Worm (Caenorhabditis elegans) whole organism, L3 larva: ENCODE measurements around the gene F02E8.4.

Source experiments
- R02D3.7 ChIP-seq: fragments of 150-350 bp; optimal IDR thresholded peaks from 2 replicates; lab custom pipeline; 2014; ENCODE audit warnings: missing biosample characterization, missing genetic modification characterization
- ZK546.5 ChIP-seq: sonication (generic microtip); optimal IDR thresholded peaks from 2 replicates; lab custom pipeline; 2017; ENCODE audit warnings: missing biosample characterization, missing genetic modification characterization
- aly-2 ChIP-seq: fragments of 150-350 bp; optimal IDR thresholded peaks from 2 replicates; lab custom pipeline; 2014; ENCODE audit warnings: missing biosample characterization, missing genetic modification characterization
- ama-1 ChIP-seq: fragments of 150-350 bp; optimal IDR thresholded peaks from 2 replicates; lab custom pipeline; 2018
- ceh-16 ChIP-seq: sonication (generic microtip); optimal IDR thresholded peaks from 2 replicates; lab custom pipeline; 2017; ENCODE audit warnings: missing biosample characterization, missing genetic modification characterization
- ceh-82 ChIP-seq: fragments of 150-350 bp; optimal IDR thresholded peaks from 2 replicates; lab custom pipeline; 2014; ENCODE audit warnings: missing biosample characterization, missing genetic modification characterization
- ceh-9 ChIP-seq: sonication (generic microtip); optimal IDR thresholded peaks from 2 replicates; lab custom pipeline; 2018; ENCODE audit warnings: missing biosample characterization, missing genetic modification characterization
- egl-27 ChIP-seq: sonication (generic microtip); optimal IDR thresholded peaks from 4 replicates; lab custom pipeline; 2017; ENCODE audit warnings: missing biosample characterization, missing genetic modification reagents, missing genetic modification characterization
- elt-1 ChIP-seq: fragments of 150-350 bp; optimal IDR thresholded peaks from 2 replicates; lab custom pipeline; 2014; ENCODE audit warnings: missing biosample characterization, missing genetic modification characterization
- fkh-10 ChIP-seq: sonication (generic microtip); optimal IDR thresholded peaks from 2 replicates; lab custom pipeline; 2017; ENCODE audit warnings: missing biosample characterization, missing genetic modification reagents, missing genetic modification characterization
- fkh-2 ChIP-seq: fragments of 150-350 bp; optimal IDR thresholded peaks from 2 replicates; lab custom pipeline; 2014; ENCODE audit warnings: missing biosample characterization, missing genetic modification reagents, missing genetic modification characterization
- hmg-11 ChIP-seq: sonication (generic microtip); optimal IDR thresholded peaks from 2 replicates; lab custom pipeline; 2016; ENCODE audit warnings: missing genetic modification characterization, missing compliant biosample characterization
- jun-1 ChIP-seq: fragments of 150-350 bp; optimal IDR thresholded peaks from 2 replicates; lab custom pipeline; 2014; ENCODE audit warnings: missing biosample characterization, missing genetic modification reagents, missing genetic modification characterization
- lsy-12 ChIP-seq: sonication (generic microtip); optimal IDR thresholded peaks from 2 replicates; lab custom pipeline; 2016; ENCODE audit warnings: mild to moderate bottlenecking, missing genetic modification characterization, missing compliant biosample characterization
- mdl-1 ChIP-seq: fragments of 150-350 bp; optimal IDR thresholded peaks from 2 replicates; lab custom pipeline; 2014; ENCODE audit warnings: missing biosample characterization, missing genetic modification characterization
- mml-1 ChIP-seq: fragments of 150-350 bp; sonication (generic microtip); optimal IDR thresholded peaks from 3 replicates; lab custom pipeline; 2014; ENCODE audit warnings: missing biosample characterization, missing genetic modification characterization
- nfya-1 ChIP-seq: sonication (generic microtip); optimal IDR thresholded peaks from 2 replicates; lab custom pipeline; 2017; ENCODE audit warnings: missing genetic modification characterization, mild to moderate bottlenecking, missing compliant biosample characterization, antibody characterized with exemption, moderate library complexity; ENCODE audit not compliant: insufficient read depth
- nhr-11 ChIP-seq: fragments of 150-350 bp; optimal IDR thresholded peaks from 2 replicates; lab custom pipeline; 2014; ENCODE audit warnings: missing biosample characterization, missing genetic modification characterization
- nhr-23 ChIP-seq: fragments of 150-350 bp; optimal IDR thresholded peaks from 2 replicates; lab custom pipeline; 2014; ENCODE audit warnings: missing biosample characterization, missing genetic modification reagents, missing genetic modification characterization
- nhr-237 ChIP-seq: fragments of 150-350 bp; optimal IDR thresholded peaks from 2 replicates; lab custom pipeline; 2014; ENCODE audit warnings: missing biosample characterization, missing genetic modification characterization
- nhr-25 ChIP-seq: sonication (generic microtip); optimal IDR thresholded peaks from 2 replicates; lab custom pipeline; 2017; ENCODE audit warnings: missing biosample characterization, missing genetic modification characterization
- nhr-28 ChIP-seq: fragments of 150-350 bp; optimal IDR thresholded peaks from 2 replicates; lab custom pipeline; 2014; ENCODE audit warnings: missing biosample characterization, missing genetic modification characterization
- nhr-43 ChIP-seq: sonication (generic microtip); optimal IDR thresholded peaks from 2 replicates; lab custom pipeline; 2016; ENCODE audit warnings: mild to moderate bottlenecking, missing genetic modification characterization, missing compliant biosample characterization; ENCODE audit not compliant: poor library complexity, severe bottlenecking
- nhr-76 ChIP-seq: fragments of 150-350 bp; sonication (generic microtip); optimal IDR thresholded peaks from 5 replicates; lab custom pipeline; 2014; ENCODE audit warnings: missing biosample characterization, missing genetic modification characterization
- nhr-77 ChIP-seq: fragments of 150-350 bp; optimal IDR thresholded peaks from 2 replicates; lab custom pipeline; 2014; ENCODE audit warnings: missing biosample characterization, missing genetic modification characterization
- pqm-1 ChIP-seq: fragments of 150-350 bp; optimal IDR thresholded peaks from 2 replicates; lab custom pipeline; 2017; ENCODE audit warnings: missing biosample characterization, missing genetic modification characterization, inconsistent platforms
- sea-2 ChIP-seq: fragments of 150-350 bp; sonication (generic microtip); optimal IDR thresholded peaks from 4 replicates; lab custom pipeline; 2014; ENCODE audit warnings: missing biosample characterization, missing genetic modification reagents, missing genetic modification characterization
- skn-1 ChIP-seq: fragments of 150-350 bp; optimal IDR thresholded peaks from 2 replicates; lab custom pipeline; 2014; ENCODE audit warnings: missing biosample characterization, missing genetic modification characterization
- unc-39 ChIP-seq: sonication (generic microtip); optimal IDR thresholded peaks from 4 replicates; lab custom pipeline; 2017; ENCODE audit warnings: missing biosample characterization, missing genetic modification characterization
- unc-62 ChIP-seq: fragments of 150-350 bp; sonication (generic microtip); optimal IDR thresholded peaks from 4 replicates; lab custom pipeline; 2014; ENCODE audit warnings: missing biosample characterization, missing genetic modification reagents, missing genetic modification characterization
- zag-1 ChIP-seq: fragments of 150-350 bp; optimal IDR thresholded peaks from 2 replicates; lab custom pipeline; 2014; ENCODE audit warnings: missing biosample characterization, missing genetic modification characterization
- ztf-4 ChIP-seq: fragments of 150-350 bp; optimal IDR thresholded peaks from 2 replicates; lab custom pipeline; 2014; ENCODE audit warnings: missing biosample characterization, missing genetic modification characterization

Gene F02E8.4

ce11 chrX:4410280-4410911, 43.5 kb upstream of the F02E8.4 start:
- no peak for TF ChIP-seq lsy-12
- no peak for TF ChIP-seq skn-1 (tag; lab: Kevin White, UChicago)
- TF ChIP-seq, all 47 proteins: peak for 0

DNA sequence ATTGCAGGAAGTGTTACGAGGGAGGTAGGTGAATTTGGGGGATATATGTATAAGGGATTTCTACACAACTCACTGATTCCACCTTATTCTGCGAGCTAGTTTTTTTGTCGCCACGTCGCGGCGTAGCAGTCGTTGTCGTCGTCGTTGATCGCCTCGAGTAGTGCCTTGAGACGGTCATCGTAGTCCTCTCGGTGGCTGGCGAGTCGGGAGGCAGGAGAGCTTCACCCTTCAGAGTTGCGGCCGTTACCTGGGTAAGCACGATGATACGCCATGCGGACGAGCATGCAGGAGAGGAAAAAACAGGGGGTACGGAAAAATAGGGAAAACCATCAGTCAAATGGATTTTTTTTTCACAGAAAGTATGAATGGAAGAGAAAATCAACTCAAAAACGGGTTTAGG, 40.7 kb upstream of the F02E8.4 start:
- TF ChIP-seq fkh-2 = no peak
- TF ChIP-seq nfya-1 = no peak
- TF ChIP-seq lsy-12 = no peak
- no peak for TF ChIP-seq R02D3.7 (tag; lab: Kevin White, UChicago)
- TF ChIP-seq ztf-4 (tag; lab: Kevin White, UChicago) = no peak
- no peak for TF ChIP-seq ceh-82 (tag; lab: Kevin White, UChicago)
- no peak for TF ChIP-seq unc-39 (tag; lab: Kevin White, UChicago)
- no peak for TF ChIP-seq zag-1 (tag; lab: Kevin White, UChicago)
- TF ChIP-seq unc-62 = no peak
- TF ChIP-seq nhr-28 (tag; lab: Kevin White, UChicago) = no peak

DNA sequence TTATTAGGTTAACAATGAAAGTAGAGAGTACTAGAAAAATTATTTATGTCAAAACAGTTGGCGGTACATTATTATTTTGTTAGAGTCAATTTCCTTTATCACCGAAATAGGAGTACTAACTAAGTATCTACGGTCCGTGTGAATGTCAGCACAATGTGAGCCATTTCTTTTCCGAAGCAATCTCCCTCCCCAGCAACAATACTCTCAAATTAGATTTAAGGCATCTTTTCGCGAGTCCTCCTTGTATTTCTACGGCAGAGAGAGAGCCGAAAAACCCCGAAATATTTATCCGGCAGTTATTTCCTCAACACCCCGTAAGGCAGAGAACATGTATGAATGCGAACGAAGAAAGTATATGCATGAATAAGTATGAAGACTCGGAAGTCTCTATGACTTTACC, 38.6 kb upstream of the F02E8.4 start:
- no peak for TF ChIP-seq hmg-11
- TF ChIP-seq fkh-10 (GFP tag; lab: Kevin White, UChicago) = peak; percentile 50

DNA sequence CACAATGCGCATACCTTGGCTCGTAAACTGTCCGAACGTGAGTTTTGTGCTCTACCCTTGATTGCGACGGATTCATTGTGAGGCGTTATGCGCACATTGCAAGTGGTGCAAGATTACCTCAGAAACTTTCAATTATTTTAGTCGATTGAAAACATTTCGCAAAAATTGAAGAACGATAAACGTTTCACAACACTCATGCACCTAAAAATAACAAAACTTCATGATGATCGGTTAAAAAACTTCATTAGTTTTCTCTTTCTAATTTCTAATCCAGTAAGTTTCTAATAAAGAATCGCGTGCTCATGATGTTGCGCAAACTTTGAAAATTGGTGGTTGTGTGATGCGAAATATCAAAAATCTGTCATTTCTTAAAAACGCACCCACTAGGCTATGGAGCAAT, 35.2 kb upstream of the F02E8.4 start, which contains the start of gene dop-1:
Gene dop-1 (minus strand): TSS at position 101 of the 400 bp plus-strand sequence.
- TF ChIP-seq nhr-77 (tag; lab: Kevin White, UChicago) (no peak), nhr-25 (tag; lab: Kevin White, UChicago) (no peak), unc-62 (no peak), ama-1 (lab: Kevin White, UChicago) (no peak), pqm-1 (tag; lab: Kevin White, UChicago) (no peak), mml-1 (tag; lab: Kevin White, UChicago) (no peak), nhr-237 (no peak), nhr-76 (tag; lab: Kevin White, UChicago) (no peak), nhr-28 (tag; lab: Kevin White, UChicago) (no peak), sea-2 (GFP tag; lab: Kevin White, UChicago) (no peak), ceh-16 (tag; lab: Kevin White, UChicago) (no peak), R02D3.7 (tag; lab: Kevin White, UChicago) (no peak)

DNA sequence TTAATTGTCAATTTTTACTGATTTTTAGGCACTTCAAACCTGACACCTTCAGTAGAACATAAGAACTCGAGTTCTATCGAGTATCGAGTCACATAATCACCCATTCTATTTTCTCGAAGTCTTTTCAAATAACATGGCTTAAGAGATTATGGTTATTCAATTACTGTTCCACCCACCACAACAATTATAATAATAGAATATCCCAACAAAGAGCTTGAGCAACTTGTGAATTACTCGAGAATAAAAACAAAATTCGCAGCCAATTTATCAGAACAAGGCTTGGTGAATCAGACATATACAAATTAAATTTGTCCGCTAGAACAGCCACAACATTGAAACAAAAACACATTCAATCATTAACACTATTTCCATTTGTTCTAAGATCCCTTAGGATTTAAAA, 29.7 kb upstream of the F02E8.4 start:
- TF ChIP-seq nhr-23 (tag; lab: Kevin White, UChicago) = no peak
- TF ChIP-seq ZK546.5 (tag; lab: Kevin White, UChicago) = no peak
- TF ChIP-seq mml-1 (tag; lab: Kevin White, UChicago) = no peak
- TF ChIP-seq egl-27 (tag; lab: Kevin White, UChicago) = no peak
- TF ChIP-seq mdl-1 = no peak
- peak; percentile 33 for TF ChIP-seq fkh-10 (GFP tag; lab: Kevin White, UChicago)

DNA sequence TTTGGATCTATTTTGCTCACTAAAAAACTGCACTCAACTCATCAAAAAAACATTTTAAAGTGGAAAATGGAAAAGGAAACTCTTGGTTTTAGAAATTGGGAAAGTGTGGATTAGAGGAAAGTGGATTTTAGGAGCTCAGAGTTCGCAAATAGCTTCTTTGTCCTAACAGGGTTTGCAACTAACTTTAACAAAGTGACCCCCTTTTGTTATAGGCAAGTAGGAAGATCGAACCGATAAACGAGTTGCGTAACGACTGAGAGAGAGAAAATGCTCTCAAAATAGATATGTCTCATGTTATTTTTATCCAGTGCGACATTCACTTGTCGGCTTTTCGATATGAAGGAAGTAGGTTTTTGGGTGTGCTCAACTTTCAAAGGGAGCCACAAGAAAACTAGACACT, 27.4 kb upstream of the F02E8.4 start:
- TF ChIP-seq nhr-237 (no peak), nfya-1 (no peak), R02D3.7 (tag; lab: Kevin White, UChicago) (no peak), jun-1 (tag; lab: Kevin White, UChicago) (no peak), nhr-43 (tag; lab: Kevin White, UChicago) (no peak), fkh-2 (no peak), ZK546.5 (tag; lab: Kevin White, UChicago) (no peak), elt-1 (tag; lab: Kevin White, UChicago) (no peak), aly-2 (tag; lab: Kevin White, UChicago) (no peak)

- TF ChIP-seq sea-2 (GFP tag; lab: Kevin White, UChicago) = no peak
- no peak for TF ChIP-seq aly-2 (tag; lab: Kevin White, UChicago)
- no peak for TF ChIP-seq lsy-12
- TF ChIP-seq hmg-11 = no peak
- TF ChIP-seq fkh-2 = no peak
- no peak for TF ChIP-seq unc-62
- no peak for TF ChIP-seq egl-27 (tag; lab: Kevin White, UChicago)
- no peak for TF ChIP-seq skn-1 (tag; lab: Kevin White, UChicago)
- no peak for TF ChIP-seq ceh-82 (tag; lab: Kevin White, UChicago)
- no peak for TF ChIP-seq ceh-16 (tag; lab: Kevin White, UChicago)
- no peak for TF ChIP-seq nhr-11 (tag; lab: Kevin White, UChicago)
- TF ChIP-seq ceh-9 (tag; lab: Kevin White, UChicago) = no peak
These were observed 26.5 kb upstream of the F02E8.4 start for ce11 chrX:4427387-4427786.
